Worm (Caenorhabditis elegans) whole organism, midembryonic: Measurements from ENCODE around the gene srh-177.

Experiments used
- T22C8.4 ChIP-seq: fragments of 200-800 bp; sonication (Bioruptor generic); IDR thresholded peaks from 2 replicates; pipeline ENCODE4 v1.3.6; 2022; ENCODE audit warnings: missing genetic modification characterization, missing compliant biosample characterization
- cog-1 ChIP-seq: sonication (generic microtip); optimal IDR thresholded peaks from 2 replicates; lab custom pipeline; 2016; ENCODE audit warnings: missing genetic modification characterization, missing compliant biosample characterization
- flt-1 ChIP-seq: fragments of 200-800 bp; sonication (Bioruptor generic); IDR thresholded peaks from 2 replicates; pipeline ENCODE4 v1.3.6; 2022; ENCODE audit warnings: missing genetic modification characterization, missing compliant biosample characterization
- klf-2 ChIP-seq: fragments of 200-800 bp; sonication (Bioruptor generic); conservative IDR thresholded peaks from 2 replicates; pipeline ENCODE4 v1.3.6; 2022; ENCODE audit warnings: missing genetic modification reagents, missing genetic modification characterization, missing compliant biosample characterization
- med-1 ChIP-seq: sonication (generic microtip); optimal IDR thresholded peaks from 2 replicates; lab custom pipeline; 2017; ENCODE audit warnings: missing genetic modification characterization, mild to moderate bottlenecking, missing compliant biosample characterization, antibody characterized with exemption, missing genetic modification reagents; ENCODE audit not compliant: insufficient read depth
- ref-1 ChIP-seq: fragments of 200-800 bp; sonication (Bioruptor generic); conservative IDR thresholded peaks from 2 replicates; pipeline ENCODE4 v1.3.6; 2022; ENCODE audit warnings: missing genetic modification reagents, missing genetic modification characterization, missing compliant biosample characterization
- tab-1 ChIP-seq: fragments of 200-800 bp; sonication (Bioruptor generic); IDR thresholded peaks from 2 replicates; pipeline ENCODE4 v1.3.6; 2022; ENCODE audit warnings: missing genetic modification characterization, missing compliant biosample characterization
- ztf-23 ChIP-seq: fragments of 200-800 bp; sonication (Bioruptor generic); IDR thresholded peaks from 2 replicates; pipeline ENCODE4 v1.3.6; 2022; ENCODE audit warnings: missing genetic modification reagents, missing genetic modification characterization, missing compliant biosample characterization
- ztf-29 ChIP-seq: fragments of 200-800 bp; sonication (Bioruptor generic); IDR thresholded peaks from 2 replicates; pipeline ENCODE4 v1.3.6; 2022; ENCODE audit warnings: missing genetic modification reagents, missing genetic modification characterization, missing compliant biosample characterization

The srh-177 gene

ce11 chrV:20338870-20339269 lies 30.2 kb downstream of the srh-177 start:
- TF ChIP-seq ztf-29 (GFP tag; lab: Robert Waterston, UW), result no peak
- TF ChIP-seq flt-1, result no peak
- TF ChIP-seq tab-1, result no peak
- TF ChIP-seq klf-2 (GFP tag; lab: Robert Waterston, UW), result no peak
- no peak for TF ChIP-seq med-1 (GFP tag; lab: Kevin White, UChicago)
- TF ChIP-seq ref-1, result no peak
- no peak for TF ChIP-seq ztf-23 (GFP tag; lab: Robert Waterston, UW)
- no peak for TF ChIP-seq T22C8.4
- no peak for TF ChIP-seq cog-1 (tag; lab: Kevin White, UChicago)

DNA sequence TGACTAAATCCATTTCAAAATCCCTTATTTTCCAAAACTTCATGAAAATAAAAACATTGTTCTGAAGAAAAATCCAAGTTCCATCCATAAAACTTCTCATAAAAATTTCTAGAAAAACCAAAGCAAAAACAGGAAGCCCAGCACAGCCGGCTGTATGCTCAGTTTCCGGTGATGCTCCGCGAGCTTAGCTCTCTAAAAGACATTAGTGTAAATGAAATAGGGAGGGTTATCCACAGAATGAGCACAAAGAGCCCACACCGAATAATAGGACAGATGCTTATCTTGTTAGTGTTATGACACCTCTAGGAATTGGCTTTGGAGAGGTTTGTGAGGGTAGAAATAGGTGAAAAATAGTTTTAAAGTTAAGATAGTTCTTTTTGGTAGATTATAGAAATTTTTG lies 31.0 kb downstream of the srh-177 start:
- TF ChIP-seq med-1 (GFP tag; lab: Kevin White, UChicago), result no peak
- TF ChIP-seq T22C8.4, result no peak
- no peak for TF ChIP-seq tab-1
- TF ChIP-seq ref-1, result no peak
- no peak for TF ChIP-seq flt-1
- TF ChIP-seq ztf-23 (GFP tag; lab: Robert Waterston, UW), result no peak
- TF ChIP-seq ztf-29 (GFP tag; lab: Robert Waterston, UW), result no peak
- TF ChIP-seq cog-1 (tag; lab: Kevin White, UChicago), result no peak
- TF ChIP-seq klf-2 (GFP tag; lab: Robert Waterston, UW), result no peak

ce11 chrV:20335264-20335663 lies 33.8 kb downstream of the srh-177 start, which contains the start of gene Y38H6A.5:
TSS of gene Y38H6A.5 (minus strand) at chrV:20335364.
- TF ChIP-seq ref-1, result no peak
- TF ChIP-seq tab-1, result no peak
- TF ChIP-seq med-1 (GFP tag; lab: Kevin White, UChicago), result no peak
- TF ChIP-seq ztf-23 (GFP tag; lab: Robert Waterston, UW), result no peak
- no peak for TF ChIP-seq cog-1 (tag; lab: Kevin White, UChicago)
- TF ChIP-seq klf-2 (GFP tag; lab: Robert Waterston, UW), result no peak

DNA sequence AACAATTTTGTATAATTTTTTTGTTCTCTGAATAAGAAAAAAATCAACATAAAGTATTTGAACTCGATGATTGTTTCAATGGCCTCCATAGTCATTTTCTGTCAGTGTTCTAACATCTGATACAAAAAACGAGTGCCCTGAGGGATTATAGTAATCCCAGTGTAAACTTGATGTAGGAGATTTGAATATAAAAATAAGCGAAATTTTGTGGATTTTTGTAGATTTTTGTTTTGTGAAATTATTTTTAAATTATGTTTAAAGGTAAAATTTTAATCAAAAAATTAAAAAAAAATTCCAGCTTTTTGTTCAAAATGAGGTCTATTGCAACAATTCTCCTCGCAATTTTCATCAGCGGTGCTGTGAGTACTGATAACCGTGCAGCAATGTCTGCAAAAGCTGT lies 43.6 kb downstream of the srh-177 start, which contains the start of gene Y38H6A.1:
Y38H6A.1 (plus strand) TSS at position 301 of the 400 bp plus-strand sequence.
- TF ChIP-seq cog-1 (tag; lab: Kevin White, UChicago), result no peak
- TF ChIP-seq med-1 (GFP tag; lab: Kevin White, UChicago), result no peak
- TF ChIP-seq ztf-23 (GFP tag; lab: Robert Waterston, UW), result no peak
- no peak for TF ChIP-seq klf-2 (GFP tag; lab: Robert Waterston, UW)
- no peak for TF ChIP-seq ztf-29 (GFP tag; lab: Robert Waterston, UW)
- TF ChIP-seq flt-1, result no peak
- no peak for TF ChIP-seq tab-1
- no peak for TF ChIP-seq ref-1
- no peak for TF ChIP-seq T22C8.4
